Fruit fly (Drosophila melanogaster): ENCODE results near the gene Ilp2.

Ilp2 gene

dm6 chr3L:9764307-9764706 is 35.2 kb upstream of the Ilp2 start:
- TF ChIP-seq ey (GFP tag; optimal IDR thresholded peaks at IDR 0.05): no peak
- TF ChIP-seq dmrt93B (GFP tag; optimal IDR thresholded peaks at IDR 0.05): no peak
- TF ChIP-seq Dif (GFP tag; optimal IDR thresholded peaks at IDR 0.05; ENCODE audit: partially characterized antibody): no peak
- TF ChIP-seq Rel (GFP tag; optimal IDR thresholded peaks at IDR 0.05): no peak
- no peak for TF ChIP-seq Rel (tag; optimal IDR thresholded peaks at IDR 0.05)
- no peak for TF ChIP-seq Hnf4 (GFP tag; optimal IDR thresholded peaks at IDR 0.05)
- peak; percentile 11 for TF ChIP-seq rgr (GFP tag; optimal IDR thresholded peaks at IDR 0.05)
- no peak for TF ChIP-seq Myc (optimal IDR thresholded peaks at IDR 0.05)
- TF ChIP-seq br (GFP tag; optimal IDR thresholded peaks at IDR 0.05): no peak
- peak; percentile 18 for TF ChIP-seq HLH106 (tag; optimal IDR thresholded peaks at IDR 0.05)
- no peak for TF ChIP-seq CG32264 (GFP tag; optimal IDR thresholded peaks at IDR 0.05)
- no peak for TF ChIP-seq GATAd (GFP tag; optimal IDR thresholded peaks at IDR 0.05)
- no peak for TF ChIP-seq sv (GFP tag; optimal IDR thresholded peaks at IDR 0.05)
- no peak for TF ChIP-seq pan (optimal IDR thresholded peaks at IDR 0.05)
- no peak for TF ChIP-seq Dfd (GFP tag; optimal IDR thresholded peaks at IDR 0.05)
- TF ChIP-seq Vsx2 (GFP tag; optimal IDR thresholded peaks at IDR 0.05; ENCODE audit: partially characterized antibody): no peak
- TF ChIP-seq Sp1 (GFP tag; optimal IDR thresholded peaks at IDR 0.05): no peak
- TF ChIP-seq foxo (GFP tag; optimal IDR thresholded peaks at IDR 0.05): peak in 1 of 2 experiments; percentile 28
- TF ChIP-seq N (GFP tag; optimal IDR thresholded peaks at IDR 0.05): no peak
- no peak for TF ChIP-seq tai (GFP tag; optimal IDR thresholded peaks at IDR 0.05)
- TF ChIP-seq dl (GFP tag; optimal IDR thresholded peaks at IDR 0.05; ENCODE audit: insufficient read depth in 1 of 2, partially characterized antibody in 2 of 2): no peak
- no peak for TF ChIP-seq brk (GFP tag; optimal IDR thresholded peaks at IDR 0.05)
- TF ChIP-seq woc (GFP tag; optimal IDR thresholded peaks at IDR 0.05): no peak

- TF ChIP-seq Jra (GFP tag; optimal IDR thresholded peaks at IDR 0.05) (no peak), Myc (optimal IDR thresholded peaks at IDR 0.05) (no peak), HLH106 (tag; optimal IDR thresholded peaks at IDR 0.05) (peak; percentile 18), CrebA (GFP tag; optimal IDR thresholded peaks at IDR 0.05; ENCODE audit: borderline replicate concordance) (no peak), h (GFP tag; optimal IDR thresholded peaks at IDR 0.05) (peak; percentile 30), Abd-B (GFP tag; optimal IDR thresholded peaks at IDR 0.05) (no peak), woc (GFP tag; optimal IDR thresholded peaks at IDR 0.05) (no peak), OdsH (GFP tag; optimal IDR thresholded peaks at IDR 0.05) (peak; percentile 17), sv (GFP tag; optimal IDR thresholded peaks at IDR 0.05) (no peak), sage (GFP tag; optimal IDR thresholded peaks at IDR 0.05) (no peak), GATAd (GFP tag; optimal IDR thresholded peaks at IDR 0.05) (no peak), tai (GFP tag; optimal IDR thresholded peaks at IDR 0.05) (no peak), dl (GFP tag; optimal IDR thresholded peaks at IDR 0.05; ENCODE audit: insufficient read depth in 1 of 2, partially characterized antibody in 2 of 2) (no peak), N (GFP tag; optimal IDR thresholded peaks at IDR 0.05) (no peak), psq (GFP tag; optimal IDR thresholded peaks at IDR 0.05) (peak; percentile 57), dsf (GFP tag; optimal IDR thresholded peaks at IDR 0.05; ENCODE audit: borderline replicate concordance) (no peak), dmrt93B (GFP tag; optimal IDR thresholded peaks at IDR 0.05) (peak; percentile 24), brk (GFP tag; optimal IDR thresholded peaks at IDR 0.05) (no peak), jim (GFP tag; optimal IDR thresholded peaks at IDR 0.05) (no peak), pan (optimal IDR thresholded peaks at IDR 0.05) (no peak), lola (GFP tag; optimal IDR thresholded peaks at IDR 0.05) (no peak), Mio (GFP tag; optimal IDR thresholded peaks at IDR 0.05) (no peak), fru (GFP tag; optimal IDR thresholded peaks at IDR 0.05) (peak; percentile 17), usp (GFP tag; optimal IDR thresholded peaks at IDR 0.05) (no peak), Hr83 (GFP tag; optimal IDR thresholded peaks at IDR 0.05; ENCODE audit: poor library complexity, severe bottlenecking) (no peak), Rel (GFP tag; optimal IDR thresholded peaks at IDR 0.05) (no peak), Rel (tag; optimal IDR thresholded peaks at IDR 0.05) (peak; percentile 73), Dif (GFP tag; optimal IDR thresholded peaks at IDR 0.05; ENCODE audit: partially characterized antibody) (no peak), foxo (GFP tag; optimal IDR thresholded peaks at IDR 0.05) (no peak), CG32264 (GFP tag; optimal IDR thresholded peaks at IDR 0.05) (no peak), Vsx2 (GFP tag; optimal IDR thresholded peaks at IDR 0.05; ENCODE audit: partially characterized antibody) (no peak), Hnf4 (GFP tag; optimal IDR thresholded peaks at IDR 0.05) (no peak), CG9705 (GFP tag; optimal IDR thresholded peaks at IDR 0.05) (no peak), rgr (GFP tag; optimal IDR thresholded peaks at IDR 0.05) (no peak), Dfd (GFP tag; optimal IDR thresholded peaks at IDR 0.05) (no peak), br (GFP tag; optimal IDR thresholded peaks at IDR 0.05) (no peak), Hr78 (GFP tag; optimal IDR thresholded peaks at IDR 0.05) (no peak), ey (GFP tag; optimal IDR thresholded peaks at IDR 0.05) (peak; percentile 1), Sp1 (GFP tag; optimal IDR thresholded peaks at IDR 0.05) (peak; percentile 25)
Measured at dm6 chr3L:9764915-9765709, 34.4 kb upstream of the Ilp2 start.

Data from whole organism, wandering third instar larva.